Fruit fly (Drosophila melanogaster) whole organism, pupa: ENCODE measurements around the gene CG14445.
A peak's percentile ranks its signal among the peaks of the same experiment; 100 is the strongest.

Source experiments
- CG10348 ChIP-seq: fragments of 200-800 bp; sonication (Bioruptor generic); IDR thresholded peaks from 2 replicates; pipeline ENCODE4 v1.3.6; 2022; ENCODE audit warnings: missing biosample characterization, missing genetic modification characterization
- CG12605 ChIP-seq: fragments of 200-800 bp; sonication (Bioruptor generic); IDR thresholded peaks from 2 replicates; pipeline ENCODE4 v1.3.6; 2022; ENCODE audit warnings: missing biosample characterization, missing genetic modification characterization
- CG13204 ChIP-seq: fragments of 200-800 bp; sonication (Bioruptor generic); optimal IDR thresholded peaks from 2 replicates; lab custom pipeline; 2018; ENCODE audit warnings: missing biosample characterization, mild to moderate bottlenecking, missing genetic modification characterization, moderate library complexity
- CG14655 ChIP-seq: fragments of 200-800 bp; sonication (Bioruptor generic); optimal IDR thresholded peaks from 3 replicates; lab custom pipeline; 2017; ENCODE audit warnings: mild to moderate bottlenecking, missing biosample characterization, missing genetic modification reagents, missing genetic modification characterization
- CG17806 ChIP-seq: fragments of 200-800 bp; sonication (Bioruptor generic); optimal IDR thresholded peaks from 2 replicates; lab custom pipeline; 2018; ENCODE audit warnings: missing biosample characterization, mild to moderate bottlenecking, missing genetic modification characterization, moderate library complexity
- CG32121 ChIP-seq: fragments of 200-800 bp; sonication (Bioruptor generic); IDR thresholded peaks from 2 replicates; pipeline ENCODE4 v1.3.6; 2022; ENCODE audit warnings: missing biosample characterization, missing genetic modification characterization
- CG34367 ChIP-seq: fragments of 200-800 bp; sonication (Bioruptor generic); optimal IDR thresholded peaks from 2 replicates; lab custom pipeline; 2018; ENCODE audit warnings: missing biosample characterization, mild to moderate bottlenecking, missing genetic modification characterization
- CG4496 ChIP-seq: fragments of 200-800 bp; sonication (Bioruptor generic); IDR thresholded peaks from 3 replicates; pipeline ENCODE4 v1.3.6; 2022; ENCODE audit warnings: missing biosample characterization, missing genetic modification characterization
- CG8159 ChIP-seq: fragments of 200-800 bp; sonication (Bioruptor generic); optimal IDR thresholded peaks from 3 replicates; lab custom pipeline; 2018; ENCODE audit warnings: missing biosample characterization, mild to moderate bottlenecking, missing genetic modification characterization, moderate library complexity
- CG9948 ChIP-seq: fragments of 200-800 bp; sonication (Bioruptor generic); optimal IDR thresholded peaks from 2 replicates; lab custom pipeline; 2018; ENCODE audit warnings: missing biosample characterization, mild to moderate bottlenecking, missing genetic modification characterization, moderate library complexity
- EcR ChIP-seq: fragments of 200-800 bp; sonication (Bioruptor generic); optimal IDR thresholded peaks from 3 replicates; lab custom pipeline; 2019; ENCODE audit warnings: missing biosample characterization, missing genetic modification characterization, mild to moderate bottlenecking, moderate library complexity, missing genetic modification reagents
- Ets98B ChIP-seq: fragments of 200-800 bp; sonication (Bioruptor generic); IDR thresholded peaks from 2 replicates; pipeline ENCODE4 v1.3.6; 2022; ENCODE audit warnings: missing biosample characterization, missing genetic modification characterization
- Snoo ChIP-seq: fragments of 200-800 bp; sonication (Bioruptor generic); optimal IDR thresholded peaks from 3 replicates; lab custom pipeline; 2017; ENCODE audit warnings: missing biosample characterization, mild to moderate bottlenecking, missing genetic modification characterization, inconsistent platforms
- fd96Ca ChIP-seq: fragments of 200-800 bp; sonication (Bioruptor generic); IDR thresholded peaks from 3 replicates; pipeline ENCODE4 v1.3.6; 2022; ENCODE audit warnings: missing biosample characterization, missing genetic modification characterization
- rn ChIP-seq: fragments of 200-800 bp; sonication (Bioruptor generic); IDR thresholded peaks from 2 replicates; pipeline ENCODE4 v1.3.6; 2022; ENCODE audit warnings: missing biosample characterization, missing genetic modification characterization

Gene CG14445

DNA sequence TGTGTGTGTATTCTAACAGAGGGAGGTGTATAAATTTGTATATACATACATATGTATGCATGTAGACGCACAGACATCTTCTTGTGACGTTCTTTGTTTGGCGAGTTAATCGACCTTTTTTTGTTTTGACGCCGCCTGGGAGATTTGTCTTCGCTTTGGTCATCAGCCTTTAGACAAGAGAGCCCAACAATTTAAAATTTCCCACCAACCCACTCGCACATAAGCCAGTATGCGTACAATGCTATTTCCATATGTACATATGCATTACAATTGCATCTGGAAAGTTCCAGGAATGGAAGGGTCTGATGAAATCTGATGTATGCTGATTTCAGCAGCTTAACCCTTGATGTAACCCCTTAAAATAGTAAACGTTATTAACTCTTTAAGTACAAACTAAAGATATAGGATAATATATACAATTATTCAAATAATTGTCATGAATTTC is 42.5 kb downstream of the CG14445 start, which contains the start of gene Ubi-p5E:
Gene Ubi-p5E (minus strand): TSS at position 19 of the 445 bp plus-strand sequence.
- TF ChIP-seq CG4496 (GFP tag; lab: Robert Waterston, UW) (0 out of 3 replicates have a peak, but pooled peaks have one; percentile 38), fd96Ca (GFP tag; lab: Robert Waterston, UW) (no peak), CG13204 (no peak), CG12605 (GFP tag; lab: Robert Waterston, UW) (0 out of 2 replicates have a peak, but pooled peaks have one; percentile 14), CG14655 (GFP tag; lab: Kevin White, UChicago) (no peak), EcR (GFP tag; lab: Kevin White, UChicago) (peak; percentile 90), CG34367 (tag; lab: Kevin White, UChicago) (no peak), CG9948 (tag; lab: Kevin White, UChicago) (no peak), CG8159 (tag; lab: Kevin White, UChicago) (no peak), CG17806 (tag; lab: Kevin White, UChicago) (no peak), Snoo (tag; lab: Kevin White, UChicago) (no peak)
- TF ChIP-seq, all 21 proteins: peak for 3

DNA sequence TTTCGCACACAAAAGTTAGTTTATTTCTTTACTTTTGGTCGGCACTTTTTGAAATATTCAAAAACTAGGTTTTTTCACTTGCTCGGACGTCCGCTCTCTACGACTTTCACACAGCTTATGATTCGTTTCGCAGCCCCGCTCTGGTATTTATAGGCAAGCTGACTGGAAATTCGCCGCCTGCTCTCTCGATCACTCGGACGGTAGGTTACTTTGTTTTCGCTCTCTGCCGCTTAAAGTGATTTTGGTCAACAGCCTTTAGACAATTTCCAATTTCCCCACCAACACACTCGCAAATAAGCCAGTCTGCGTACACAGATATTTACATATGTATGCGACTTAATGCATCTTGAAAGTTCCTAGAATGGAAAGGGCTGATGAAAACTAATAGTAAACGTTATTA is 46.4 kb downstream of the CG14445 start, which contains the start of gene CG11700:
Gene CG11700 (minus strand): TSS at position 106 of the 400 bp plus-strand sequence.
- TF ChIP-seq CG13204 (no peak), CG8159 (tag; lab: Kevin White, UChicago) (no peak), rn (GFP tag; lab: Robert Waterston, UW) (no peak), CG4496 (GFP tag; lab: Robert Waterston, UW) (0 out of 3 replicates have a peak, but pooled peaks have one; percentile 31), Ets98B (GFP tag; lab: Robert Waterston, UW) (peak; percentile 33; the same call in 1 of the 2 replicates), EcR (GFP tag; lab: Kevin White, UChicago) (peak; percentile 64), CG12605 (GFP tag; lab: Robert Waterston, UW) (0 out of 2 replicates have a peak, but pooled peaks have one; percentile 19), CG10348 (no peak)
- TF ChIP-seq, all 21 proteins: peak for 4

dm6 chrX:6287842-6288241 is 50.7 kb downstream of the CG14445 start, which contains the start of the genes Top3beta and wuho:
TSS of gene Top3beta (minus strand) at chrX:6287990.
TSS of gene wuho (plus strand) at chrX:6288100.
- TF ChIP-seq CG32121 (GFP tag; lab: Robert Waterston, UW) (peak; percentile 43), rn (GFP tag; lab: Robert Waterston, UW) (no peak), CG4496 (GFP tag; lab: Robert Waterston, UW) (peak; percentile 44; the same call in 1 of the 3 replicates)
